Fruit fly (Drosophila melanogaster): ENCODE data around the gene Ref1.
A peak's percentile ranks its signal among the peaks of the same experiment; 100 is the strongest.

Ref1 gene

DNA sequence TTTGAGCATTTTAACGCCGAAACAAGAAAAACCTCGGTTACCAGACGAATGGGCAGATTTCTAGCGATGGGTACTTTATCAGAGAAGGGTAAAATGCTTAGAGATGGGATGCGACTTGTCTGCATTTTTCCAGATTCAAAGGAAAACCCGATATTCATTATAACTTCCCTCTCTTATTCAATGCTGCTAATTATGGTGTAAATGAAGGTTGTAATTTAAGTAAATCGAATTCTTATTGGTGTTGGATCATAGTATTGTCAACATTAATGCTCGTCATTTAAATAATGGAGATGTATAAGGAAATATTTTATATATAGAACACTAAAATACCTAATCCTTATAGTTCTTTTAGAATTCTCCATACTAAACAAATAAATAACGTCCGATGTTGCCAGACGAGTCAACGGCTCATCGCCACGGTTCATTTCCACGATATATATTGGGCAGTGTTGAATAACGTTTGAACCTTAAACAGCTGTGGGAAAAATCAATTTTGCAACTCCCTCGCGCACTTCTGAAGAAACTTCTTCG is 44.0 kb upstream of the Ref1 start, which contains the start of the genes Alh and CG10098 (continued):
- TF ChIP-seq C15 (GFP tag; IDR thresholded peaks at IDR 0.05) = 0 out of 3 replicates have a peak, but pooled peaks have one; percentile 50
- peak; percentile 69 for TF ChIP-seq CG1024 (GFP tag; IDR thresholded peaks at IDR 0.05)
- peak; percentile 50 for TF ChIP-seq p53 (GFP tag; optimal IDR thresholded peaks at IDR 0.05)
- peak; percentile 89 for TF ChIP-seq pho (GFP tag; optimal IDR thresholded peaks at IDR 0.05)
- 0 out of 2 replicates have a peak, but pooled peaks have one; percentile 34 for TF ChIP-seq ro (GFP tag; IDR thresholded peaks at IDR 0.05)
- peak; percentile 88 for TF ChIP-seq CG12391 (tag; optimal IDR thresholded peaks at IDR 0.05)
- no peak; the same call in 2 of the 3 replicates for TF ChIP-seq so (GFP tag; IDR thresholded peaks at IDR 0.05)
- no peak for TF ChIP-seq CG10321 (GFP tag; IDR thresholded peaks at IDR 0.05)
- peak; percentile 77 for TF ChIP-seq CG18764 (GFP tag; optimal IDR thresholded peaks at IDR 0.05)
- no peak for TF ChIP-seq CkIIα-i1 (GFP tag; IDR thresholded peaks at IDR 0.05)
- peak; percentile 54 for TF ChIP-seq B-H1 (GFP tag; IDR thresholded peaks at IDR 0.05)
- peak; percentile 47; the same call in 1 of the 2 replicates for TF ChIP-seq CG17612 (GFP tag; IDR thresholded peaks at IDR 0.05)
- TF ChIP-seq Ravus (GFP tag; IDR thresholded peaks at IDR 0.05) = peak; percentile 52
- TF ChIP-seq CG7963 (GFP tag; IDR thresholded peaks at IDR 0.05; ENCODE audit: partially characterized antibody) = no peak
- TF ChIP-seq pb (GFP tag; optimal IDR thresholded peaks at IDR 0.05) = peak; percentile 75
- peak; percentile 73 for TF ChIP-seq CG11723 (GFP tag; optimal IDR thresholded peaks at IDR 0.05)
- no peak for TF ChIP-seq salm (tag; optimal IDR thresholded peaks at IDR 0.05)
- peak; percentile 87 for TF ChIP-seq CG8944 (GFP tag; optimal IDR thresholded peaks at IDR 0.05)
- TF ChIP-seq CG17912 (GFP tag; optimal IDR thresholded peaks at IDR 0.05) = peak; percentile 15
- TF ChIP-seq Lpt (GFP tag; optimal IDR thresholded peaks at IDR 0.05) = no peak
- peak; percentile 51 for TF ChIP-seq HmgZ (tag; optimal IDR thresholded peaks at IDR 0.05)
- peak; percentile 73 for TF ChIP-seq CG17328 (GFP tag; IDR thresholded peaks at IDR 0.05)
- peak; percentile 77 for TF ChIP-seq CG6272 (GFP tag; IDR thresholded peaks at IDR 0.05)
- 0 out of 4 replicates have a peak, but pooled peaks have one; percentile 15 for TF ChIP-seq chinmo (GFP tag; IDR thresholded peaks at IDR 0.05; ENCODE audit: partially characterized antibody)
- peak; percentile 76 for TF ChIP-seq CG18476 (GFP tag; optimal IDR thresholded peaks at IDR 0.05)
- no peak; the same call in 2 of the 3 replicates for TF ChIP-seq sr (GFP tag; IDR thresholded peaks at IDR 0.05)
- TF ChIP-seq CG7839 (tag; optimal IDR thresholded peaks at IDR 0.05) = peak; percentile 84
- TF ChIP-seq caup (GFP tag; optimal IDR thresholded peaks at IDR 0.05; ENCODE audit: severe bottlenecking) = peak; percentile 44
- TF ChIP-seq CG31365 (tag; optimal IDR thresholded peaks at IDR 0.05) = no peak
- no peak for TF ChIP-seq dan (GFP tag; IDR thresholded peaks at IDR 0.05)
- peak; percentile 73 for TF ChIP-seq kay (GFP tag; optimal IDR thresholded peaks at IDR 0.05)
- TF ChIP-seq chm (GFP tag; IDR thresholded peaks at IDR 0.05) = no peak; the same call in 1 of the 2 replicates
- peak; percentile 50 for TF ChIP-seq Aef1 (GFP tag; IDR thresholded peaks at IDR 0.05)
- peak; percentile 85 for TF ChIP-seq pum (GFP tag; optimal IDR thresholded peaks at IDR 0.05)
- peak; percentile 63; the same call in 2 of the 3 replicates for TF ChIP-seq CG34224 (GFP tag; IDR thresholded peaks at IDR 0.05; ENCODE audit: partially characterized antibody)
- peak; percentile 81 for TF ChIP-seq lmd (GFP tag; IDR thresholded peaks at IDR 0.05)
- peak; percentile 86 for TF ChIP-seq CG32532 (GFP tag; IDR thresholded peaks at IDR 0.05)
- peak; percentile 59; the same call in 1 of the 2 replicates for TF ChIP-seq sens-2 (GFP tag; IDR thresholded peaks at IDR 0.05)
- no peak; the same call in 1 of the 2 replicates for TF ChIP-seq ato (GFP tag; IDR thresholded peaks at IDR 0.05; ENCODE audit: partially characterized antibody)
- TF ChIP-seq yki (optimal IDR thresholded peaks at IDR 0.05) = no peak
- peak; percentile 46 for TF ChIP-seq Oaz (GFP tag; IDR thresholded peaks at IDR 0.05)
- no peak for TF ChIP-seq abd-A (tag; optimal IDR thresholded peaks at IDR 0.05)
- peak; percentile 49 for TF ChIP-seq CG6654 (GFP tag; optimal IDR thresholded peaks at IDR 0.05)
- TF ChIP-seq Optix (GFP tag; IDR thresholded peaks at IDR 0.05) = peak; percentile 23; the same call in 1 of the 3 replicates
- TF ChIP-seq CG6175 (GFP tag; IDR thresholded peaks at IDR 0.05) = peak; percentile 36; the same call in 1 of the 3 replicates
- TF ChIP-seq CG13894 (tag; optimal IDR thresholded peaks at IDR 0.05) = peak; percentile 77
- TF ChIP-seq CG7556 (GFP tag; optimal IDR thresholded peaks at IDR 0.05) = peak; percentile 69
- no peak for TF ChIP-seq Neu2 (GFP tag; optimal IDR thresholded peaks at IDR 0.05; ENCODE audit: borderline replicate concordance)
- peak; percentile 91 for TF ChIP-seq pnt (GFP tag; optimal IDR thresholded peaks at IDR 0.05)
- peak; percentile 48 for TF ChIP-seq CG34376 (GFP tag; optimal IDR thresholded peaks at IDR 0.05)
- peak; percentile 9 for TF ChIP-seq cg (GFP tag; optimal IDR thresholded peaks at IDR 0.05)

All from whole organism, embryonic.